Worm (Caenorhabditis elegans) whole organism, young adult: Measurements from ENCODE around the gene rgs-7.

ENCODE experiments used
- B0035.1 ChIP-seq: sonication (generic microtip); optimal IDR thresholded peaks from 2 replicates; lab custom pipeline; 2016; ENCODE audit warnings: missing genetic modification characterization, mild to moderate bottlenecking, missing compliant biosample characterization, missing genotype, missing genetic modification reagents
- F49E8.2 ChIP-seq: sonication (generic microtip); optimal IDR thresholded peaks from 3 replicates; lab custom pipeline; 2017; ENCODE audit warnings: missing genetic modification characterization, mild to moderate bottlenecking, missing compliant biosample characterization, antibody characterized with exemption, moderate library complexity; ENCODE audit not compliant: insufficient read depth
- Y56A3A.18 ChIP-seq: fragments of 200-800 bp; sonication (Bioruptor generic); IDR thresholded peaks from 2 replicates; pipeline ENCODE4 v1.3.6; 2022; ENCODE audit warnings: missing genetic modification reagents, missing genetic modification characterization, missing compliant biosample characterization
- akir-1 ChIP-seq: fragments of 200-800 bp; sonication (Bioruptor generic); optimal IDR thresholded peaks from 2 replicates; lab custom pipeline; 2018; ENCODE audit warnings: mild to moderate bottlenecking, missing genetic modification characterization, moderate library complexity, missing compliant biosample characterization
- ama-1 ChIP-seq, 3 experiments: fragments of 150-350 bp in 1 of 3; sonication (generic microtip) in 2 of 3; optimal IDR thresholded peaks; 2 replicates each; lab custom pipeline; 2014 to 2018; ENCODE audit warnings: missing biosample characterization in 2 of 3, missing genetic modification characterization in 2 of 3, missing genetic modification reagents in 2 of 3
- attf-3 ChIP-seq: fragments of 200-800 bp; sonication (Bioruptor generic); conservative IDR thresholded peaks from 2 replicates; pipeline ENCODE4 v1.3.6; 2022; ENCODE audit warnings: missing genetic modification reagents, missing genetic modification characterization, missing compliant biosample characterization
- nfya-1 ChIP-seq: sonication (generic microtip); optimal IDR thresholded peaks from 2 replicates; lab custom pipeline; 2017; ENCODE audit warnings: antibody characterized with exemption, missing compliant biosample characterization, missing genetic modification characterization, borderline replicate concordance; ENCODE audit not compliant: insufficient read depth
- sea-2 ChIP-seq: fragments of 200-800 bp; sonication (Bioruptor generic); IDR thresholded peaks from 2 replicates; pipeline ENCODE4 v1.3.6; 2022; ENCODE audit warnings: missing genetic modification characterization, missing compliant biosample characterization
- unc-130 ChIP-seq: sonication (generic microtip); optimal IDR thresholded peaks from 2 replicates; lab custom pipeline; 2016; ENCODE audit warnings: missing genetic modification reagents, missing genetic modification characterization, missing compliant biosample characterization
- unc-62 ChIP-seq: fragments of 150-350 bp; optimal IDR thresholded peaks from 2 replicates; lab custom pipeline; 2014; ENCODE audit warnings: missing biosample characterization, missing genetic modification reagents, missing genetic modification characterization
- ztf-3 ChIP-seq: fragments of 200-800 bp; sonication (Bioruptor generic); optimal IDR thresholded peaks from 2 replicates; lab custom pipeline; 2018; ENCODE audit warnings: mild to moderate bottlenecking, missing genetic modification characterization, missing compliant biosample characterization
- ztf-6 ChIP-seq: fragments of 200-800 bp; sonication (Bioruptor generic); IDR thresholded peaks from 2 replicates; pipeline ENCODE4 v1.3.6; 2022; ENCODE audit warnings: missing genetic modification reagents, missing genetic modification characterization, missing compliant biosample characterization

ce11 chrX:3538067-3538466 lies 4.3 kb upstream of the rgs-7 start:
- TF ChIP-seq B0035.1 (no peak), unc-62 (GFP tag; lab: Kevin White, UChicago) (no peak), ztf-3 (GFP tag; lab: Kevin White, UChicago) (no peak), ama-1 (optimal IDR thresholded peaks at IDR 0.05; lab: Kevin White, UChicago) (no peak), ama-1 (GFP tag; optimal IDR thresholded peaks at IDR 0.05; lab: Kevin White, UChicago) (no peak), F49E8.2 (tag; lab: Kevin White, UChicago) (no peak), akir-1 (GFP tag; lab: Kevin White, UChicago) (no peak), unc-130 (GFP tag; lab: Kevin White, UChicago) (no peak), nfya-1 (tag; lab: Kevin White, UChicago) (no peak), ztf-6 (no peak), attf-3 (GFP tag; lab: Robert Waterston, UW) (no peak), sea-2 (GFP tag; lab: Robert Waterston, UW) (no peak), Y56A3A.18 (GFP tag; lab: Robert Waterston, UW) (no peak)
